Worm (Caenorhabditis elegans) whole organism, young adult: ENCODE measurements around the gene clec-250.

ENCODE experiments used
- B0035.1 ChIP-seq: sonication (generic microtip); optimal IDR thresholded peaks from 2 replicates; lab custom pipeline; 2016; ENCODE audit warnings: missing genetic modification characterization, mild to moderate bottlenecking, missing compliant biosample characterization, missing genotype, missing genetic modification reagents
- B0336.3 ChIP-seq: fragments of 200-800 bp; sonication (Bioruptor generic); IDR thresholded peaks from 2 replicates; pipeline ENCODE4 v1.3.6; 2022; ENCODE audit warnings: missing genetic modification characterization, missing compliant biosample characterization
- C17E4.6 ChIP-seq: fragments of 200-800 bp; sonication (Bioruptor generic); IDR thresholded peaks from 2 replicates; pipeline ENCODE4 v1.3.6; 2022; ENCODE audit warnings: missing genetic modification reagents, missing genetic modification characterization, missing compliant biosample characterization
- F55B11.4 ChIP-seq: sonication (generic microtip); optimal IDR thresholded peaks from 2 replicates; lab custom pipeline; 2016; ENCODE audit warnings: missing compliant biosample characterization, missing genetic modification characterization, borderline replicate concordance; ENCODE audit not compliant: insufficient read depth
- F57C9.4 ChIP-seq: sonication (generic microtip); optimal IDR thresholded peaks from 2 replicates; lab custom pipeline; 2017; ENCODE audit warnings: mild to moderate bottlenecking, missing genetic modification characterization, missing compliant biosample characterization
- Y95B8A.8 ChIP-seq: fragments of 200-800 bp; sonication (Bioruptor generic); IDR thresholded peaks from 2 replicates; pipeline ENCODE4 v1.3.6; 2022; ENCODE audit warnings: missing genetic modification reagents, missing genetic modification characterization, missing compliant biosample characterization
- atf-7 ChIP-seq: sonication (generic microtip); optimal IDR thresholded peaks from 2 replicates; lab custom pipeline; 2017; ENCODE audit warnings: mild to moderate bottlenecking, missing genetic modification characterization, missing compliant biosample characterization
- attf-3 ChIP-seq: fragments of 200-800 bp; sonication (Bioruptor generic); conservative IDR thresholded peaks from 2 replicates; pipeline ENCODE4 v1.3.6; 2022; ENCODE audit warnings: missing genetic modification reagents, missing genetic modification characterization, missing compliant biosample characterization
- attf-5 ChIP-seq: fragments of 200-800 bp; sonication (Bioruptor generic); optimal IDR thresholded peaks from 2 replicates; lab custom pipeline; 2018; ENCODE audit warnings: mild to moderate bottlenecking, missing genetic modification characterization, missing compliant biosample characterization
- ccch-3 ChIP-seq: fragments of 200-800 bp; sonication (Bioruptor generic); optimal IDR thresholded peaks from 2 replicates; lab custom pipeline; 2018; ENCODE audit warnings: mild to moderate bottlenecking, missing genetic modification characterization, missing compliant biosample characterization
- cebp-1 ChIP-seq, 2 experiments: fragments of 200-800 bp in 1 of 2; sonication (Bioruptor generic) in 1 of 2; sonication (generic microtip) in 1 of 2; IDR thresholded peaks in 1 of 2; optimal IDR thresholded peaks in 1 of 2; 2 replicates each; pipeline versions ENCODE4 v1.3.6 to Lab custom; 2017 to 2022; ENCODE audit warnings: missing compliant biosample characterization in 2 of 2, missing genetic modification characterization in 2 of 2, mild to moderate bottlenecking in 1 of 2, missing genetic modification reagents in 1 of 2, moderate library complexity in 1 of 2
- ceh-27 ChIP-seq: fragments of 200-800 bp; sonication (Bioruptor generic); optimal IDR thresholded peaks from 2 replicates; lab custom pipeline; 2018; ENCODE audit warnings: mild to moderate bottlenecking, missing genetic modification characterization, moderate library complexity, missing compliant biosample characterization
- ceh-79 ChIP-seq: sonication (generic microtip); optimal IDR thresholded peaks from 2 replicates; lab custom pipeline; 2017; ENCODE audit warnings: mild to moderate bottlenecking, missing genetic modification characterization, missing compliant biosample characterization
- chd-7 ChIP-seq: sonication (generic microtip); optimal IDR thresholded peaks from 2 replicates; lab custom pipeline; 2016; ENCODE audit warnings: mild to moderate bottlenecking, missing genetic modification characterization, moderate library complexity, missing compliant biosample characterization
- dpff-1 ChIP-seq: sonication (generic microtip); optimal IDR thresholded peaks from 2 replicates; lab custom pipeline; 2017; ENCODE audit warnings: mild to moderate bottlenecking, missing genetic modification characterization, missing compliant biosample characterization
- hlh-12 ChIP-seq: sonication (generic microtip); optimal IDR thresholded peaks from 2 replicates; lab custom pipeline; 2016; ENCODE audit warnings: missing genetic modification characterization, missing compliant biosample characterization
- hlh-26 ChIP-seq: fragments of 200-800 bp; sonication (Bioruptor generic); conservative IDR thresholded peaks from 2 replicates; pipeline ENCODE4 v1.3.6; 2022; ENCODE audit warnings: missing genetic modification reagents, missing genetic modification characterization, missing compliant biosample characterization
- hmg-20 ChIP-seq: fragments of 200-800 bp; sonication (Bioruptor generic); IDR thresholded peaks from 2 replicates; pipeline ENCODE4 v1.3.6; 2022; ENCODE audit warnings: missing genetic modification reagents, missing genetic modification characterization, missing compliant biosample characterization
- lag-1 ChIP-seq: fragments of 200-800 bp; sonication (Bioruptor generic); IDR thresholded peaks from 2 replicates; pipeline ENCODE4 v1.3.6; 2022; ENCODE audit warnings: missing genetic modification reagents, missing genetic modification characterization, missing compliant biosample characterization
- lin-26 ChIP-seq: fragments of 200-800 bp; sonication (Bioruptor generic); IDR thresholded peaks from 2 replicates; pipeline ENCODE4 v1.3.6; 2022; ENCODE audit warnings: missing genetic modification reagents, missing genetic modification characterization, missing compliant biosample characterization
- lin-54 ChIP-seq: fragments of 200-800 bp; sonication (Bioruptor generic); optimal IDR thresholded peaks from 2 replicates; lab custom pipeline; 2018; ENCODE audit warnings: mild to moderate bottlenecking, missing genetic modification characterization, missing compliant biosample characterization
- nfyb-1 ChIP-seq: fragments of 200-800 bp; sonication (Bioruptor generic); IDR thresholded peaks from 2 replicates; pipeline ENCODE4 v1.3.6; 2022; ENCODE audit warnings: missing genetic modification reagents, missing genetic modification characterization, missing compliant biosample characterization
- nhr-179 ChIP-seq: sonication (generic microtip); optimal IDR thresholded peaks from 2 replicates; lab custom pipeline; 2016; ENCODE audit warnings: mild to moderate bottlenecking, missing genetic modification characterization, missing compliant biosample characterization
- nhr-80 ChIP-seq: sonication (generic microtip); optimal IDR thresholded peaks from 2 replicates; lab custom pipeline; 2016; ENCODE audit warnings: missing genetic modification characterization, missing compliant biosample characterization
- rec-8 ChIP-seq, 2 experiments: sonication (generic microtip); optimal IDR thresholded peaks; 2 replicates each; lab custom pipeline; 2016; ENCODE audit warnings: mild to moderate bottlenecking in 2 of 2, missing genetic modification characterization in 2 of 2, missing genetic modification reagents in 2 of 2, missing genotype in 2 of 2, missing biosample characterization in 1 of 2, missing compliant biosample characterization in 1 of 2, moderate library complexity in 1 of 2
- repo-1 ChIP-seq: sonication (generic microtip); optimal IDR thresholded peaks from 2 replicates; lab custom pipeline; 2017; ENCODE audit warnings: mild to moderate bottlenecking, missing genetic modification characterization, missing compliant biosample characterization
- rpc-1 ChIP-seq, 2 experiments: fragments of 150-350 bp in 1 of 2; sonication (generic microtip) in 1 of 2; optimal IDR thresholded peaks; 2 replicates each; lab custom pipeline; 2014 to 2018; ENCODE audit warnings: missing biosample characterization in 1 of 2, missing genetic modification characterization in 1 of 2, missing genetic modification reagents in 1 of 2, missing genotype in 1 of 2
- sdz-38 ChIP-seq: sonication (generic microtip); optimal IDR thresholded peaks from 2 replicates; lab custom pipeline; 2016; ENCODE audit warnings: missing genotype, missing genetic modification characterization, missing compliant biosample characterization
- snpc-3.4 ChIP-seq: sonication (generic microtip); optimal IDR thresholded peaks from 2 replicates; lab custom pipeline; 2017; ENCODE audit warnings: missing genetic modification characterization, mild to moderate bottlenecking, missing compliant biosample characterization, antibody characterized with exemption, moderate library complexity, missing genotype, missing genetic modification reagents
- snpc-4 ChIP-seq, 5 experiments: fragments of 150-350 bp in 1 of 5; sonication (generic microtip) in 4 of 5; optimal IDR thresholded peaks; 2 replicates each; lab custom pipeline; 2014 to 2018; ENCODE audit warnings: missing genetic modification characterization in 5 of 5, missing biosample characterization in 3 of 5, antibody characterized with exemption in 2 of 5, mild to moderate bottlenecking in 2 of 5, missing compliant biosample characterization in 2 of 5, missing genotype in 2 of 5, moderate library complexity in 2 of 5, missing genetic modification reagents in 1 of 5
- sptf-2 ChIP-seq: fragments of 200-800 bp; sonication (Bioruptor generic); optimal IDR thresholded peaks from 2 replicates; lab custom pipeline; 2018; ENCODE audit warnings: mild to moderate bottlenecking, missing genetic modification characterization, missing compliant biosample characterization
- unc-130 ChIP-seq: sonication (generic microtip); optimal IDR thresholded peaks from 2 replicates; lab custom pipeline; 2016; ENCODE audit warnings: missing genetic modification reagents, missing genetic modification characterization, missing compliant biosample characterization
- unc-62 ChIP-seq: fragments of 150-350 bp; optimal IDR thresholded peaks from 2 replicates; lab custom pipeline; 2014; ENCODE audit warnings: missing biosample characterization, missing genetic modification reagents, missing genetic modification characterization
- ztf-28 ChIP-seq: fragments of 200-800 bp; sonication (Bioruptor generic); IDR thresholded peaks from 2 replicates; pipeline ENCODE4 v1.3.6; 2022; ENCODE audit warnings: missing genetic modification reagents, missing genetic modification characterization, missing compliant biosample characterization
- ztf-3 ChIP-seq: fragments of 200-800 bp; sonication (Bioruptor generic); optimal IDR thresholded peaks from 2 replicates; lab custom pipeline; 2018; ENCODE audit warnings: mild to moderate bottlenecking, missing genetic modification characterization, missing compliant biosample characterization
- ztf-6 ChIP-seq: fragments of 200-800 bp; sonication (Bioruptor generic); IDR thresholded peaks from 2 replicates; pipeline ENCODE4 v1.3.6; 2022; ENCODE audit warnings: missing genetic modification reagents, missing genetic modification characterization, missing compliant biosample characterization

Gene clec-250

DNA sequence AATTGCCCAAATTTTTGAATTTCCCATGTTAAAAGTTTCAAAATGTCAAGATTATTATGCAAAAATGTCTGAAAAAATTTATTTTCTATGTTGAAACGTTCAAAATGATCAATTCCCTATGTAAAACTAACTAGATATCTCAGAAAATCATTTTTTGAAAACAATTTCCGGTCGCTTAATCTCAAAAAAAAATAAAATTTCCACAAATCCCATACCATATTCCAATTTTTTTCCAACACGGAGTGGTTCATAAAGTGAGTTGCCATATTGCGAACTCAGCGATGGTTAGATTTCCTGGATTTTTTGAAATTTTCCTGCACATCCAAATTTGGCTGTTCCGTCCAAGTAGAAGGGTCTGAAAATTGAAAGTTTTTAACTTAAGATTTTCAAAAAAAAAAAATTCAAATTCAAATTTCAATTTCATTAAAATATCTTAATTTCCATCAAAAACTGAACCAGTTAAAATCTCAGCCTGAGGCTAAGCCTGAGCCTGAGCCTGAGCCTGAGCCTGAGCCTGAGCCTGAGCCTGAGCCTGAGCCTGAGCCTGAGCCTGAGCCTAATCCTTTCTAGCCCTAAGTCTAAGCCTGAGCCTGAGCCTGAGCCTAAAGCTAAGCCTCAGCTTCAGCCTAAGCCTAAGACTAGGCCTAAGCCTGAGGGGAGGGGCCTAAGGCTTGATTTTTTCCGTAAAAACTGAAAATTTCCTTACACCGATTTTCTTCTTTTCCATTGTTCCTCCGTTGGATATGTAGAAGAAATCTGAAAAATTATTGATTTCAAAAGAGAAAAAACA, 19.3 kb downstream of the clec-250 start:
- TF ChIP-seq C17E4.6 (no peak), repo-1 (tag; lab: Kevin White, UChicago) (no peak), B0035.1 (tag; lab: Kevin White, UChicago) (no peak), hmg-20 (GFP tag; lab: Robert Waterston, UW) (no peak), lag-1 (GFP tag; lab: Robert Waterston, UW) (no peak), sdz-38 (tag; lab: Kevin White, UChicago) (no peak), lin-26 (GFP tag; lab: Robert Waterston, UW) (no peak), nhr-179 (tag; lab: Kevin White, UChicago) (no peak), nhr-80 (tag; lab: Kevin White, UChicago) (no peak), unc-130 (GFP tag; lab: Kevin White, UChicago) (no peak), rec-8 (tag; optimal IDR thresholded peaks at IDR 0.05; lab: Kevin White, UChicago) (no peak), chd-7 (tag; lab: Kevin White, UChicago) (no peak), attf-5 (GFP tag; lab: Kevin White, UChicago) (no peak), ztf-6 (GFP tag; lab: Robert Waterston, UW) (no peak), ceh-27 (GFP tag; lab: Kevin White, UChicago) (no peak), snpc-3.4 (no peak), cebp-1 (GFP tag; IDR thresholded peaks at IDR 0.05; lab: Robert Waterston, UW) (no peak), cebp-1 (tag; optimal IDR thresholded peaks at IDR 0.05; lab: Kevin White, UChicago) (no peak), ceh-79 (tag; lab: Kevin White, UChicago) (no peak), F57C9.4 (tag; lab: Kevin White, UChicago) (no peak)

DNA sequence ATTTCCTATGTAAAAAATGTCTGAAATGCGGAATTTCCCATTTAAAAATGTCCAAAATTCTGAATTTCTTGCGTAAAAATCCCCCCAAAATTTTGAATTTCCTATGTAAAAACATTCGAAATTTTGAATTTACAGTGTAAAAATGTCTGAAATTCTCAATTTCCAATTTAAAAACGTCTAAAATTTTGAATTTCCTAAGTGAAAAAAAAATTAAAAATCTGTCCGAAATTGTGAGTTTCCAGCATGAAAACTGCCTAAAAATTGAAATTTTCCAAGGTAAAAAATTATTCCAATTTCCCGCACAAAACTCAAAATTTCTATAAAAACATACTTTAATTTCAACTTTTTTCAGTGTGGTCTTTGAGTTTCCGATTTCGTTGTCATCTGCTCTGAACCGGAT, 20.1 kb downstream of the clec-250 start:
- TF ChIP-seq atf-7 (tag; lab: Kevin White, UChicago): no peak
- no peak for TF ChIP-seq lin-54 (GFP tag; lab: Kevin White, UChicago)
- TF ChIP-seq Y95B8A.8 (GFP tag; lab: Robert Waterston, UW): no peak
- TF ChIP-seq lag-1 (GFP tag; lab: Robert Waterston, UW): no peak
- TF ChIP-seq nfyb-1 (GFP tag; lab: Robert Waterston, UW): no peak
- TF ChIP-seq hlh-12 (tag; lab: Kevin White, UChicago): no peak
- no peak for TF ChIP-seq ceh-79 (tag; lab: Kevin White, UChicago)
- TF ChIP-seq, all 124 proteins: peak for 0

DNA sequence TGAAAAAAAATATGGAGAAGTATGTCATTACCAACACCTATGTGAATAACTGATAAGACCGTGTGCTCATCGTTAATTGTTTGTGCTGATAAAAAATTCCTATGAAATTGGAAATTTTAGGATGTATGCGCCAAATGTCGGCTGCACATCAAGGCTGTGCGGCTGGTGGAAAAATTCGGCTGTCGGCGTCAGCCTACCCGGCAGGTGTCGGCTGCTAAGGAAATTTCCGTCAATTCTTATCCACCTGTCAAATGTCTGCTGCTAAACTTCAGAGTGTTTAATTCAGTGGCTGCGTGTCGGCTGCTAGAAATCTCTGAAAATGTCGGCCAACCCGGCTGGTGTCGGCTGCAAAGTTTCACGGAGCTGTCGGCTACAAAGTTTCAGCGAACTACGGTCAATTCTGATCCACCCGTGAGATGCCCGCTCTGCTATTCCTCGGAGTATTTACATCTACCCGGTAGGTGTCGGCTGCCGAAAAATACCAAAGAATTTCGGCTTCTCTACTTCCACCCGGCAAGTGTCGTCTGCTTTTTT, 22.0 kb downstream of the clec-250 start, which contains the start of gene Y17D7C.2:
TSS of gene Y17D7C.2 (minus strand) at position 32 of the 534 bp plus-strand sequence.
- TF ChIP-seq F55B11.4 (tag; lab: Kevin White, UChicago) (peak; percentile 38), ceh-27 (GFP tag; lab: Kevin White, UChicago) (no peak), B0035.1 (tag; lab: Kevin White, UChicago) (no peak), ztf-28 (no peak), snpc-3.4 (no peak), snpc-4 (GFP tag; optimal IDR thresholded peaks at IDR 0.05; lab: Kevin White, UChicago) (no peak), snpc-4 (tag; optimal IDR thresholded peaks at IDR 0.05; lab: Kevin White, UChicago) (peak; percentile 32 to 66 (median 60)), lin-54 (GFP tag; lab: Kevin White, UChicago) (no peak), sptf-2 (no peak), dpff-1 (tag; lab: Kevin White, UChicago) (no peak), F57C9.4 (tag; lab: Kevin White, UChicago) (no peak), attf-3 (GFP tag; lab: Robert Waterston, UW) (no peak), ccch-3 (GFP tag; lab: Kevin White, UChicago) (no peak), B0336.3 (no peak), hlh-26 (GFP tag; lab: Robert Waterston, UW) (0 out of 2 replicates have a peak, but pooled peaks have one; percentile 59), sdz-38 (tag; lab: Kevin White, UChicago) (peak; percentile 34), ztf-3 (GFP tag; lab: Kevin White, UChicago) (no peak), nhr-80 (tag; lab: Kevin White, UChicago) (no peak), rpc-1 (optimal IDR thresholded peaks at IDR 0.05; lab: Kevin White, UChicago) (no peak), rpc-1 (tag; optimal IDR thresholded peaks at IDR 0.05; lab: Kevin White, UChicago) (no peak), unc-62 (no peak), lin-26 (GFP tag; lab: Robert Waterston, UW) (no peak)
